Fruit fly (Drosophila melanogaster) whole organism, larva: ENCODE data around the gene CG44869.

Experiments
- noc ChIP-seq: fragments of 200-800 bp; sonication (Bioruptor generic); optimal IDR thresholded peaks from 3 replicates; lab custom pipeline; 2019; ENCODE audit warnings: missing biosample characterization, mild to moderate bottlenecking, missing genetic modification characterization, moderate library complexity

Gene CG44869

dm6 chr2L:15386075-15386474, 32.1 kb downstream of the CG44869 start:
- no peak for TF ChIP-seq noc (tag; lab: Kevin White, UChicago)

- no peak for TF ChIP-seq noc (tag; lab: Kevin White, UChicago)
Observed at dm6 chr2L:15385340-15385739, 32.8 kb downstream of the CG44869 start.

DNA sequence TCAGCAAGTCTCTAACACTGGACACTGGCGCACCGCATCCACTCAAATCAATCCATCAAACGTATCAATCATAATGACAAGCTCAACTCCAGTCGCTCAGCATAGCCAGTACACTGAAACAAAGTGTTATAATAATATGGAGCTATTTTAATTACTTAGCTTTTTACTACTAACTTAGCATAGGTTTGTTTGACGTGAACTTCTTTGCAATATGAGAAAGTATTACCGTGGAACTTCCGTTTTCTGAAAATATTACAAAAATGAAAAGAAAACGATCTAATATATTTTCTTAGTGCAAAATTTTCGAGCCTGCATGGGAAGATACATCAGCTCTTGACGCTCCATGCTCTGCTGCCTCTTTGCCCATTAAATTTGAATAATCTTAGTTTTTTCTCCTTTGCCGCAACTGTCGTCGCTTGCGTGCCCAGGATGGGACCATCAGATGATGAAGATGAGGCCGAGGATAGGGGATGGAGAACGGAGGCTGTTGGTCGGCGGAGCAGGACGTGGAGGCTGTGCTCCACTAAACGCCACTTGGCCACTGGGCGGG, 35.1 kb downstream of the CG44869 start:
- no peak for TF ChIP-seq noc (tag; lab: Kevin White, UChicago)

DNA sequence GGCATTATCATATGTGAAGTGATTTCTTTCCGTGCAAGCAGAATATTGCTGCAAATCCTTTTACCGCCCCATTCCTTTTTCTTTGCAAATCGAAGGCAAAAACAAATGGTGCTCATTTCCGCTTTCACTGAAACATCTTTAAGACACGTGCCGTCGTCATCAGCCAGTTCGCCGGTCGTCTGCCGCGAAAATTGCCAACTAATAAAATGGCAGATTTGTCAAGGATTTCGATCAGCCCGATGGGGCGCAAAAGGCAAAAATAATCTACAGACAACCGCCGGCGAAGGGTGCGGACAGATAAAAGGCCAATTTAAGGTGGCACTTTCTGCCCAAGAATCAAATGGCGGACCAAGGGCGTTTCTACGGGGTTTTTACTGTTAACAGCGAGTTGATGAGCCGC, 46.2 kb downstream of the CG44869 start:
- no peak for TF ChIP-seq noc (tag; lab: Kevin White, UChicago)

DNA sequence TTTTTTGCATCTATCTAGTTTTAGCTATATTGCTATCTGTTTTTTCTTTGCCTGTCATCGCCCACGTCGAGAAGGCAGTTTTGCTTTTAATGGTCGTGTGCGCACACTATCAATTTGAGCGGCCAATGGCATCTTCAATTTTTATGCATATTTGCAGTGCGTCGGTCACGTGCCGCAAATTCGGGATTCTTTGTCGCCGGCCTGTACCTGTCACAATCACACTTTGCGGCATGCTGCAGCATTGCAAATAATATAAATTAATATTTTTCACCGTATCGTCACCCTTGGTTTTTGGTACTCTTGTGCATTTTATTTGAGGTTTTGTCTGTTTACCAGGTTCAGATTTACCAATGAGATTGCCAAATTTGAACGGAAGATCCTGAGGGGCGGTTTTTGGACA, 46.9 kb downstream of the CG44869 start:
- TF ChIP-seq noc (tag; lab: Kevin White, UChicago), result no peak

DNA sequence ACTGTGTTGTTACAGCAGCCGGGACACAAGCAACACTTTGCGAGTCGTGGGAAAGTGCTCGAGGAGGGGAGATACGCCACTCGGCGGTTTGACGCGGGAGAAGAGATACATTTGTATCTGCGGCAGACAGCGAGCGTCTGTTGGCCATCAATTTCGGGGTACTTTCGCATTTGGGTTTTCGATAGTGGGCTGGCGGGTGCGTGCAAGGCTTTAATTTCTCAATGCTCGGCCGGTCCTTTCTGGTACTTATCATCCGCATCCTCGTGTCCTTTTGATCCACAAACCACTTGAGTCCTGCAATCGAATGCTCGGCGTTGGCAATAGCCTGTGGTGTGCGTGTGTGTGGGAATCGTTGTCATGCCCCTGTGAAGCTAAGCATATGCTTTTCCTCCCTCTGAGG, 47.7 kb downstream of the CG44869 start:
- no peak for TF ChIP-seq noc (tag; lab: Kevin White, UChicago)

dm6 chr2L:15370016-15370415, 48.1 kb downstream of the CG44869 start:
- no peak for TF ChIP-seq noc (tag; lab: Kevin White, UChicago)
